Worm (Caenorhabditis elegans): Measurements from ENCODE around the gene gcsh-1.

DNA sequence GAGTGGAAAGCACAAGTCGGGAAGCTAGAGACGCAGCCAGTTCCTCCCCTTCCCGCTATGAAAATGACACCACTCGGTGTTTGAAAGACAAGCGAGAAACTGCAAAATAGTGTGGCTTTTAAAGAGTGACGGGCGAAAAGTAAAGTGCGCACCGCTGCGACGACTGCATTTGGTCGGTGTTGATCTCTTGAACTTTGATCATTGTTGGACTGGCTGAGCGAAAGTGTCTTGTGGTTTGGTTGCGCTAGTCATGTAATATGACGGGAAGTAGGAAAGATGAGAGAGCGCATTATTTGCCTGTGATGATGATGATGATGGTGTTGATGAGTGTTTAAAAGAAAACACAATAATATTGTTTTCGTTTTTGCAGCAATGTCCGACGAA is 45.4 kb upstream of the gcsh-1 start:
- no peak for TF ChIP-seq hmg-4 (GFP tag; optimal IDR thresholded peaks at IDR 0.05)
- TF ChIP-seq ceh-13 (GFP tag; optimal IDR thresholded peaks at IDR 0.05), result no peak
- TF ChIP-seq sea-1 (GFP tag; conservative IDR thresholded peaks at IDR 0.05), result no peak

All from whole organism, early embryonic.